Worm (Caenorhabditis elegans): ENCODE measurements around the gene C40A11.4.

DNA sequence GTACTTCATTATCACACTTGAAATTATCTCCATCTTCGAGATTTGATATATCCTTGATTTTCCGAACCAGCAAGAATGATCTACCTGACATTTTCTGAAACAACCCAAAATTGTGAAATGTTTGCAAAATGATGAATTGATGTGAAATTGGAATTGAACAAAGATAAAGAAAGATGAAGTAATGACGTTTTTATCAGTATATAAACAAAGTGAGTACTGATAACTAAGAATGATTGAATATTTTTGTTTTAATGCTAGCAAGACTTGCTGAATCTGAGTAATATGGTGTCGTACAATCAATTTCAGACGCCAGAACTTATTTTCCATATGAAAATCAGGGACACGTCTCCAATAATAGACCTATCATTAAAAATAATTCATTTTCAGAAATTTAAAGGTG is 15.1 kb upstream of the C40A11.4 start, which contains the start of gene math-37:
- no peak for TF ChIP-seq madf-2 (tag; optimal IDR thresholded peaks at IDR 0.05)
- TF ChIP-seq ama-1 (optimal IDR thresholded peaks at IDR 0.05): no peak
- TF ChIP-seq dve-1 (tag; optimal IDR thresholded peaks at IDR 0.05): no peak
- TF ChIP-seq unc-55 (GFP tag; optimal IDR thresholded peaks at IDR 0.05): no peak
- no peak for TF ChIP-seq F13H6.1 (tag; optimal IDR thresholded peaks at IDR 0.05)
- TF ChIP-seq hlh-8 (tag; optimal IDR thresholded peaks at IDR 0.05): no peak
- TF ChIP-seq ceh-18 (tag; optimal IDR thresholded peaks at IDR 0.05): no peak
- TF ChIP-seq pax-1 (tag; optimal IDR thresholded peaks at IDR 0.05): no peak
- no peak for TF ChIP-seq nhr-11 (tag; optimal IDR thresholded peaks at IDR 0.05)
